Worm (Caenorhabditis elegans): ENCODE measurements around the gene cex-2.
A peak's percentile ranks its signal among the peaks of the same experiment; 100 is the strongest.

Gene cex-2

ce11 chrII:7866081-7866480, 30.9 kb upstream of the cex-2 start (continued):
- TF ChIP-seq lsy-2 (tag; optimal IDR thresholded peaks at IDR 0.05) (peak in 1 of 2 experiments; percentile 8), mep-1 (tag; optimal IDR thresholded peaks at IDR 0.05) (peak; percentile 12), nhr-42 (GFP tag; IDR thresholded peaks at IDR 0.05) (no peak), T20F7.1 (GFP tag; optimal IDR thresholded peaks at IDR 0.05) (peak; percentile 20), Y105C5A.15 (GFP tag; IDR thresholded peaks at IDR 0.05) (peak; percentile 28; the same call in 1 of the 2 replicates), unc-130 (GFP tag; optimal IDR thresholded peaks at IDR 0.05) (peak; percentile 40), F44E2.7 (GFP tag; IDR thresholded peaks at IDR 0.05) (no peak)

- no peak for TF ChIP-seq lir-3 (tag; optimal IDR thresholded peaks at IDR 0.05)
- TF ChIP-seq mes-2 (tag; optimal IDR thresholded peaks at IDR 0.05; ENCODE audit: poor library complexity, severe bottlenecking), result no peak
- TF ChIP-seq lin-1 (GFP tag; IDR thresholded peaks at IDR 0.05), result no peak
- TF ChIP-seq lim-7 (GFP tag; IDR thresholded peaks at IDR 0.05), result no peak
- peak in 1 of 2 experiments; percentile 50 for TF ChIP-seq unc-62 (GFP tag; optimal IDR thresholded peaks at IDR 0.05 in 1 of 2)
- no peak for TF ChIP-seq unc-62 (tag; optimal IDR thresholded peaks at IDR 0.05)
- no peak for TF ChIP-seq egl-43 (GFP tag; IDR thresholded peaks at IDR 0.05)
- TF ChIP-seq aha-1 (tag), result peak; percentile 66
- no peak for TF ChIP-seq R02D3.7 (tag; optimal IDR thresholded peaks at IDR 0.05)
Measured at ce11 chrII:7864892-7865291, 29.7 kb upstream of the cex-2 start.

ce11 chrII:7864207-7864606, 29.0 kb upstream of the cex-2 start, which contains the start of gene ostb-1:
Gene ostb-1, plus strand, starts transcription at chrII:7864507.
- TF ChIP-seq nhr-10 (tag; optimal IDR thresholded peaks at IDR 0.05), result no peak
- TF ChIP-seq mdl-1 (tag; optimal IDR thresholded peaks at IDR 0.05), result no peak
- no peak for TF ChIP-seq daf-16 (GFP tag; optimal IDR thresholded peaks at IDR 0.05)
- peak; percentile 72 for TF ChIP-seq daf-16 (tag; optimal IDR thresholded peaks at IDR 0.05)
- TF ChIP-seq rbr-2 (tag; optimal IDR thresholded peaks at IDR 0.05), result no peak
- no peak for TF ChIP-seq lin-13 (GFP tag; optimal IDR thresholded peaks at IDR 0.05)
- TF ChIP-seq mxl-3 (GFP tag; optimal IDR thresholded peaks at IDR 0.05), result no peak
- no peak for TF ChIP-seq F37D6.2 (tag; optimal IDR thresholded peaks at IDR 0.05)
- no peak for TF ChIP-seq ZK337.2 (GFP tag; IDR thresholded peaks at IDR 0.05)
- no peak for TF ChIP-seq ceh-28 (tag; optimal IDR thresholded peaks at IDR 0.05)
- no peak for TF ChIP-seq tra-1 (GFP tag; IDR thresholded peaks at IDR 0.05)
- TF ChIP-seq zfp-2 (tag; optimal IDR thresholded peaks at IDR 0.05), result no peak
- no peak for TF ChIP-seq F49E8.2 (tag; optimal IDR thresholded peaks at IDR 0.05; ENCODE audit: borderline replicate concordance)
- no peak for TF ChIP-seq daf-8 (GFP tag; IDR thresholded peaks at IDR 0.05)
- TF ChIP-seq dmd-6 (GFP tag; IDR thresholded peaks at IDR 0.05), result no peak
- no peak for TF ChIP-seq F44E2.7 (GFP tag; IDR thresholded peaks at IDR 0.05)
- no peak for TF ChIP-seq nhr-11 (tag; optimal IDR thresholded peaks at IDR 0.05)
- TF ChIP-seq mes-2 (tag; optimal IDR thresholded peaks at IDR 0.05; ENCODE audit: poor library complexity, severe bottlenecking), result peak; percentile 55
- TF ChIP-seq Y5F2A.4 (GFP tag; optimal IDR thresholded peaks at IDR 0.05), result no peak
- no peak for TF ChIP-seq duxl-1 (tag; optimal IDR thresholded peaks at IDR 0.05; ENCODE audit: poor library complexity)
- peak; percentile 14; the same call in 1 of the 2 replicates for TF ChIP-seq lin-38 (GFP tag; IDR thresholded peaks at IDR 0.05)
- TF ChIP-seq jun-1 (tag; optimal IDR thresholded peaks at IDR 0.05), result no peak
- no peak for TF ChIP-seq mep-1 (tag; optimal IDR thresholded peaks at IDR 0.05)
- TF ChIP-seq dpl-1 (GFP tag; optimal IDR thresholded peaks at IDR 0.05), result peak; percentile 26
- TF ChIP-seq F26F4.8 (GFP tag; conservative IDR thresholded peaks at IDR 0.05), result no peak
- no peak for TF ChIP-seq zip-2 (tag; optimal IDR thresholded peaks at IDR 0.05)
- TF ChIP-seq T20F7.1 (GFP tag; optimal IDR thresholded peaks at IDR 0.05), result peak; percentile 43
- no peak for TF ChIP-seq nhr-77 (tag; optimal IDR thresholded peaks at IDR 0.05)
- no peak for TF ChIP-seq unc-130 (GFP tag; optimal IDR thresholded peaks at IDR 0.05)
- TF ChIP-seq hif-1 (tag; optimal IDR thresholded peaks at IDR 0.05), result no peak
- no peak for TF ChIP-seq Y48G9A.11 (GFP tag; IDR thresholded peaks at IDR 0.05)
- TF ChIP-seq Y105C5A.15 (GFP tag; IDR thresholded peaks at IDR 0.05), result no peak
- TF ChIP-seq D1046.2 (GFP tag; IDR thresholded peaks at IDR 0.05), result no peak
- TF ChIP-seq ceh-82 (tag; optimal IDR thresholded peaks at IDR 0.05), result no peak
- TF ChIP-seq ZK546.5 (tag; optimal IDR thresholded peaks at IDR 0.05), result no peak
- no peak for TF ChIP-seq arid-1 (GFP tag; conservative IDR thresholded peaks at IDR 0.05)
- no peak for TF ChIP-seq sdz-12 (GFP tag; optimal IDR thresholded peaks at IDR 0.05)
- peak; percentile 2 for TF ChIP-seq hlh-30 (tag; optimal IDR thresholded peaks at IDR 0.05; ENCODE audit: insufficient read depth)

Measured in whole organism, L4 larva.